Fruit fly (Drosophila melanogaster) whole organism, embryonic: Measurements from ENCODE around the gene path.

Experiments used
- Antp ChIP-seq: fragments of 200-800 bp; sonication (Bioruptor generic); optimal IDR thresholded peaks from 3 replicates; lab custom pipeline; 2016; ENCODE audit warnings: missing biosample characterization, missing genetic modification characterization
- Blimp-1 ChIP-seq: fragments of 200-800 bp; sonication (Bioruptor generic); optimal IDR thresholded peaks from 3 replicates; lab custom pipeline; 2018; ENCODE audit warnings: missing biosample characterization, missing genetic modification characterization, mild to moderate bottlenecking, moderate library complexity, missing genetic modification reagents
- CG13624 ChIP-seq: fragments of 200-800 bp; sonication (Bioruptor generic); optimal IDR thresholded peaks from 2 replicates; lab custom pipeline; 2016; ENCODE audit warnings: missing biosample characterization, missing genetic modification characterization
- CG14965 ChIP-seq: fragments of 200-800 bp; sonication (Bioruptor generic); optimal IDR thresholded peaks from 2 replicates; lab custom pipeline; 2016; ENCODE audit warnings: missing biosample characterization, missing genetic modification characterization, borderline replicate concordance
- CG18599 ChIP-seq: fragments of 200-800 bp; sonication (Bioruptor generic); optimal IDR thresholded peaks from 3 replicates; lab custom pipeline; 2017; ENCODE audit warnings: missing biosample characterization, missing genetic modification characterization, mild to moderate bottlenecking, moderate library complexity, missing genetic modification reagents
- CG33557 ChIP-seq: fragments of 200-800 bp; sonication (Bioruptor generic); optimal IDR thresholded peaks from 2 replicates; lab custom pipeline; 2019; ENCODE audit warnings: missing biosample characterization, mild to moderate bottlenecking, missing genetic modification characterization, moderate library complexity
- CG34224 ChIP-seq: fragments of 200-800 bp; sonication (Bioruptor generic); IDR thresholded peaks from 3 replicates; pipeline ENCODE4 v1.3.6; 2022; ENCODE audit warnings: missing biosample characterization, missing genetic modification characterization; ENCODE audit not compliant: partially characterized antibody
- CG6854 ChIP-seq: fragments of 200-800 bp; sonication (Bioruptor generic); optimal IDR thresholded peaks from 3 replicates; lab custom pipeline; 2017; ENCODE audit warnings: missing biosample characterization, mild to moderate bottlenecking, missing genetic modification characterization
- CG8765 ChIP-seq: fragments of 200-800 bp; sonication (Bioruptor generic); IDR thresholded peaks from 2 replicates; pipeline ENCODE4 v1.3.6; 2022; ENCODE audit warnings: missing biosample characterization, missing genetic modification characterization
- D ChIP-seq, 2 experiments: fragments of 200-800 bp in 1 of 2; fragments of >200 bp in 1 of 2; sonication (Bioruptor generic) in 1 of 2; optimal IDR thresholded peaks; 2 replicates in 1 of 2; 3 replicates in 1 of 2; lab custom pipeline; 2017; ENCODE audit warnings: mild to moderate bottlenecking in 1 of 2, missing biosample characterization in 1 of 2, missing genetic modification characterization in 1 of 2, missing genetic modification reagents in 1 of 2
- Deaf1 ChIP-seq: fragments of 200-800 bp; optimal IDR thresholded peaks from 3 replicates; lab custom pipeline; 2019; ENCODE audit warnings: missing biosample characterization, mild to moderate bottlenecking, missing genetic modification characterization, moderate library complexity
- H15 ChIP-seq: fragments of 200-800 bp; sonication (Bioruptor generic); IDR thresholded peaks from 3 replicates; pipeline ENCODE4 v1.3.6; 2022; ENCODE audit warnings: missing biosample characterization, missing genetic modification characterization
- Hey ChIP-seq: fragments of 200-800 bp; sonication (Bioruptor generic); optimal IDR thresholded peaks from 3 replicates; lab custom pipeline; 2018; ENCODE audit warnings: missing biosample characterization, mild to moderate bottlenecking, missing genetic modification characterization
- Hmr ChIP-seq: fragments of 200-800 bp; sonication (Bioruptor generic); optimal IDR thresholded peaks from 3 replicates; lab custom pipeline; 2017; ENCODE audit warnings: mild to moderate bottlenecking, missing biosample characterization, missing genetic modification reagents, missing genetic modification characterization
- MTF-1 ChIP-seq: fragments of 200-800 bp; sonication (Bioruptor generic); optimal IDR thresholded peaks from 2 replicates; lab custom pipeline; 2018; ENCODE audit warnings: missing biosample characterization, mild to moderate bottlenecking, missing genetic modification characterization, borderline replicate concordance
- Med ChIP-seq: fragments of 200-800 bp; sonication (Bioruptor generic); peaks from one replicate; lab custom pipeline; 2016; ENCODE audit warnings: missing biosample characterization, missing genetic modification characterization, mild to moderate bottlenecking, inconsistent platforms, moderate library complexity
- Mrtf ChIP-seq: fragments of 200-800 bp; sonication (Bioruptor generic); IDR thresholded peaks from 3 replicates; pipeline ENCODE4 v1.3.6; 2022; ENCODE audit warnings: missing biosample characterization, missing genetic modification characterization
- NFAT ChIP-seq: fragments of 200-800 bp; sonication (Bioruptor generic); IDR thresholded peaks from 2 replicates; pipeline ENCODE4 v1.3.6; 2022; ENCODE audit warnings: missing biosample characterization, missing genetic modification characterization
- Sin3A ChIP-seq: fragments of >200 bp; optimal IDR thresholded peaks from 2 replicates; lab custom pipeline; 2018
- Sry-β ChIP-seq: fragments of 200-800 bp; sonication (Bioruptor generic); optimal IDR thresholded peaks from 2 replicates; lab custom pipeline; 2018; ENCODE audit warnings: missing biosample characterization, mild to moderate bottlenecking, missing genetic modification characterization, moderate library complexity
- abd-A ChIP-seq: fragments of 200-800 bp; sonication (Bioruptor generic); optimal IDR thresholded peaks from 3 replicates; lab custom pipeline; 2019; ENCODE audit warnings: missing biosample characterization, mild to moderate bottlenecking, missing genetic modification characterization, moderate library complexity
- chm ChIP-seq: fragments of 200-800 bp; sonication (Bioruptor generic); IDR thresholded peaks from 2 replicates; pipeline ENCODE4 v1.3.6; 2022; ENCODE audit warnings: missing biosample characterization, missing genetic modification characterization
- dm ChIP-seq: fragments of 200-800 bp; sonication (Bioruptor generic); optimal IDR thresholded peaks from 3 replicates; lab custom pipeline; 2016; ENCODE audit warnings: missing biosample characterization, missing genetic modification characterization
- fu2 ChIP-seq: fragments of 200-800 bp; sonication (Bioruptor generic); optimal IDR thresholded peaks from 2 replicates; lab custom pipeline; 2016; ENCODE audit warnings: missing biosample characterization, missing genetic modification characterization
- gcm ChIP-seq: fragments of 200-800 bp; sonication (Bioruptor generic); optimal IDR thresholded peaks from 2 replicates; lab custom pipeline; 2019; ENCODE audit warnings: missing biosample characterization, mild to moderate bottlenecking, missing genetic modification characterization, moderate library complexity
- hb ChIP-seq: fragments of 200-800 bp; sonication (Bioruptor generic); IDR thresholded peaks from 3 replicates; pipeline ENCODE4 v1.3.6; 2022; ENCODE audit warnings: missing biosample characterization, missing genetic modification characterization; ENCODE audit not compliant: partially characterized antibody
- kni ChIP-seq: fragments of 200-800 bp; sonication (Bioruptor generic); optimal IDR thresholded peaks from 3 replicates; lab custom pipeline; 2017; ENCODE audit warnings: mild to moderate bottlenecking, missing biosample characterization, missing genetic modification reagents, missing genetic modification characterization
- mirr ChIP-seq: fragments of 200-800 bp; sonication (Bioruptor generic); optimal IDR thresholded peaks from 3 replicates; lab custom pipeline; 2018; ENCODE audit warnings: missing biosample characterization, mild to moderate bottlenecking, missing genetic modification characterization
- schlank ChIP-seq: fragments of 200-800 bp; sonication (Bioruptor generic); optimal IDR thresholded peaks from 2 replicates; lab custom pipeline; 2018; ENCODE audit warnings: missing biosample characterization, mild to moderate bottlenecking, missing genetic modification characterization
- sd ChIP-seq: fragments of 200-800 bp; sonication (Bioruptor generic); optimal IDR thresholded peaks from 3 replicates; lab custom pipeline; 2018; ENCODE audit warnings: missing biosample characterization, mild to moderate bottlenecking, missing genetic modification characterization, moderate library complexity
- sna ChIP-seq: fragments of 200-800 bp; sonication (Bioruptor generic); IDR thresholded peaks from 2 replicates; pipeline ENCODE4 v1.3.6; 2022; ENCODE audit warnings: missing biosample characterization, missing genetic modification characterization; ENCODE audit not compliant: partially characterized antibody
- stc ChIP-seq: fragments of 200-800 bp; sonication (Bioruptor generic); IDR thresholded peaks from 2 replicates; pipeline ENCODE4 v1.3.6; 2022; ENCODE audit warnings: missing biosample characterization, missing genetic modification characterization
- tap ChIP-seq: fragments of 200-800 bp; optimal IDR thresholded peaks from 3 replicates; lab custom pipeline; 2019; ENCODE audit warnings: missing biosample characterization, mild to moderate bottlenecking, missing genetic modification characterization, moderate library complexity
- unc-4 ChIP-seq: fragments of 200-800 bp; sonication (Bioruptor generic); IDR thresholded peaks from 2 replicates; pipeline ENCODE4 v1.3.6; 2022; ENCODE audit warnings: missing biosample characterization, missing genetic modification characterization; ENCODE audit not compliant: partially characterized antibody
- vfl ChIP-seq: fragments of 200-800 bp; sonication (Bioruptor generic); optimal IDR thresholded peaks from 2 replicates; lab custom pipeline; 2016; ENCODE audit warnings: missing biosample characterization, missing genetic modification characterization

path gene

dm6 chr3L:9546875-9547324 is 41.8 kb upstream of the path start, which contains the start of gene CG42673 (continued):
- TF ChIP-seq dm (GFP tag; lab: Kevin White, UChicago) (peak; percentile 70), gcm (GFP tag; lab: Kevin White, UChicago) (peak; percentile 28), MTF-1 (GFP tag; lab: Kevin White, UChicago) (peak; percentile 42), sna (GFP tag; lab: Robert Waterston, UW) (peak; percentile 66; the same call in 1 of the 2 replicates), Mrtf (GFP tag; lab: Robert Waterston, UW) (no peak), kni (GFP tag; lab: Kevin White, UChicago) (peak; percentile 32), CG34224 (GFP tag; lab: Robert Waterston, UW) (0 out of 3 replicates have a peak, but pooled peaks have one; percentile 39), tap (tag; lab: Kevin White, UChicago) (peak; percentile 39), NFAT (GFP tag; lab: Robert Waterston, UW) (0 out of 2 replicates have a peak, but pooled peaks have one; percentile 31), D (optimal IDR thresholded peaks at IDR 0.05; lab: Kevin White, UChicago) (no peak), D (GFP tag; optimal IDR thresholded peaks at IDR 0.05; lab: Kevin White, UChicago) (no peak), sd (tag; lab: Kevin White, UChicago) (peak; percentile 14), CG13624 (GFP tag; lab: Kevin White, UChicago) (peak; percentile 9)
- TF ChIP-seq, all 482 proteins: peak for 94

DNA sequence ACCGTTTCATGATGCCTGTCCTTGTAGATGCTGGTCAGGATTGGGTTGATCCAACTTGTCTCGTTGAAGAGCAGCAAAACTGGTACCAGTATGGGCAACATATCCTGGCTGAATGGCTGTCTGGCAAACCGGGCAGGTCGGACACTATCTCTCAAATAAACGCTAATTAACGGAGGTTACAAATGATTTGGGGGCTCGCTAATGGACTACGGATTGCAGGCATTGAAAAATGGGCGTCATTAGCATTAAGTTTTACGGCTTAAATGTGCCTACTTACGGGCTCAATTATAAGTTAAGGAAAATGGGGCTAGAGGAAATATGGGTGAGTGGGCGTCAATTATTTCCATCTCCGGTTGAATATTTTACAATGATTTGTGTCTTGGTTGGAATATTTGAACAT is 38.8 kb upstream of the path start, which contains the start of gene Ir67a:
Gene Ir67a, minus strand, starts transcription at position 101 of the 400 bp plus-strand sequence.
- TF ChIP-seq unc-4 (GFP tag; lab: Robert Waterston, UW) (no peak), Sin3A (no peak), Antp (GFP tag; lab: Kevin White, UChicago) (no peak), CG8765 (GFP tag; lab: Robert Waterston, UW) (no peak), vfl (GFP tag; lab: Kevin White, UChicago) (no peak), H15 (GFP tag; lab: Robert Waterston, UW) (no peak), hb (no peak), chm (no peak)

DNA sequence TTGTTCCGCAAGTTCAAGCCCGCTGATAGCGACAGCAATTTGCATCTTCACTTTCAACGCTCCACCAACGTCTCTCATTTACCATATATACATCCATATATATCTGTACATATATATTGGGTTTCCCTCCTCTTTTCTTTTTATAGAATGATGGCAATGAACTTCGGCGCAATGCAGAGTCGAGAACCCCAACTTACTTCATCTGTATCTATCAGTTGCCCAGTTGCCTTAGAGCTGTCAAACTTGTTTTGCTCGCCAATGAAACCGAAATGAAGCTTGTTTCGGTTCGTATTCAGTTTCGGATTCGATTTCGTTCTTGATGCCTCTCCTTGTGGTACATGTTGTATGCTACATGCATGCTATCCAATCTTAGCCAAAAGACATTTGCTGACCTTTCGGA is 23.7 kb upstream of the path start, which contains the start of gene Or67a:
Gene Or67a, plus strand, starts transcription at position 233 of the 400 bp plus-strand sequence.
- TF ChIP-seq Blimp-1 (GFP tag; lab: Kevin White, UChicago) (peak; percentile 95), CG6854 (GFP tag; lab: Kevin White, UChicago) (no peak), CG18599 (GFP tag; lab: Kevin White, UChicago) (no peak), CG33557 (GFP tag; lab: Kevin White, UChicago) (peak; percentile 15), Deaf1 (tag; lab: Kevin White, UChicago) (peak; percentile 16)

DNA sequence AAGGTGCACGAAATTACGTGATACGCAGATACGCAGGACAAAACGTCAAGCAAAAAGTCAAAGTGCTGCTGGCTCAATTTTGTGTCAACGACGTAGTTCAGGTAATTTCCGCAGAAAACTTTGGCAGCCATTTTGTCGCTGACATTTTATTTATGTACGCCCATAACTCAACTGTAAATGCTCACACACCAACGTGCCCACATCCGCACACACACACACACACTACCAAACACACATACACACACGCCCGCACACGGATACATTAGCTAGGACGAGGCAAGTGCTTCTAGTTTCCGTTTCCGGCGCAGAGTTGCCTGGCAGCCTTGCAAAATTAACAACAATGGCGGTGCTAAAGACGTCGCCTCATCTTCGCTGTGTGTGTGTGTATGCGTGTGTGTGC is 20.3 kb upstream of the path start, which contains the start of gene CG33700:
Gene CG33700, minus strand, starts transcription at position 101 of the 400 bp plus-strand sequence.
- peak; percentile 14 for TF ChIP-seq CG18599 (GFP tag; lab: Kevin White, UChicago)
- TF ChIP-seq Hey, result no peak
- TF ChIP-seq Med (GFP tag; lab: Kevin White, UChicago), result peak; percentile 24
- no peak for TF ChIP-seq unc-4 (GFP tag; lab: Robert Waterston, UW)
- peak; percentile 24 for TF ChIP-seq abd-A (tag; lab: Kevin White, UChicago)
- peak; percentile 9 for TF ChIP-seq Hmr (GFP tag; lab: Kevin White, UChicago)
- TF ChIP-seq mirr, result peak; percentile 16

DNA sequence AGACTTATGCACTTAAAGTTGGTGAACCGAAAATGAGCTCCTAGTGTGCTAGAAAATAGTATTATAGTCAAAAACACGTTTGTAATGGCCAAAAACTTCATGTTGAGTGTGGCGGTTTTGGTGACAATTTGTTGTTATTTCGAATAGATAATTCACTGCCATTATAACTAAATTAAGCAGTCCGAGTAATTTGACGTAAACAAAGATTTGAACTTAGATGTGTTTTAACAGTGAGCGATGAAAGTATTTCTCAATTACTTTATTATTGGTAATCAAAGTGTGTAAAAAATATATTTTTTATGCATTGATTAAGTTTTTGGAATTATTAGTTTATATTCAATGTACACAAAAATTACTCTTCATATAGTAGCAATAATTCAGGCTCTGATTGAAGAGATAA is 8.2 kb upstream of the path start, which contains the start of gene CG33702:
Gene CG33702, minus strand, starts transcription at position 101 of the 400 bp plus-strand sequence.
- TF ChIP-seq schlank (tag; lab: Kevin White, UChicago) (no peak), fu2 (GFP tag; lab: Kevin White, UChicago) (no peak), Sry-β (GFP tag; lab: Kevin White, UChicago) (no peak), CG14965 (GFP tag; lab: Kevin White, UChicago) (no peak), stc (GFP tag; lab: Robert Waterston, UW) (no peak)
